Fruit fly (Drosophila melanogaster) whole organism, embryonic: ENCODE results near the gene Jhbp1.

Experiments
- Atf-2 ChIP-seq: fragments of 200-800 bp; sonication (Bioruptor generic); optimal IDR thresholded peaks from 2 replicates; lab custom pipeline; 2016; ENCODE audit warnings: missing biosample characterization, missing genetic modification characterization
- Bgb ChIP-seq: fragments of 200-800 bp; sonication (Bioruptor generic); IDR thresholded peaks from 2 replicates; pipeline ENCODE4 v1.3.6; 2022; ENCODE audit warnings: missing biosample characterization, missing genetic modification characterization; ENCODE audit not compliant: partially characterized antibody
- BtbVII ChIP-seq: fragments of 200-800 bp; sonication (Bioruptor generic); optimal IDR thresholded peaks from 3 replicates; lab custom pipeline; 2017; ENCODE audit warnings: missing biosample characterization, mild to moderate bottlenecking, missing genetic modification characterization
- CG10274 ChIP-seq: fragments of 200-800 bp; sonication (Bioruptor generic); optimal IDR thresholded peaks from 3 replicates; lab custom pipeline; 2017; ENCODE audit warnings: missing biosample characterization, mild to moderate bottlenecking, missing genetic modification characterization
- CG12219 ChIP-seq: fragments of 200-800 bp; sonication (Bioruptor generic); optimal IDR thresholded peaks from 3 replicates; lab custom pipeline; 2018; ENCODE audit warnings: missing biosample characterization, mild to moderate bottlenecking, missing genetic modification characterization
- CG12769 ChIP-seq: fragments of 200-800 bp; sonication (Bioruptor generic); optimal IDR thresholded peaks from 2 replicates; lab custom pipeline; 2019; ENCODE audit warnings: missing biosample characterization, mild to moderate bottlenecking, missing genetic modification characterization, moderate library complexity
- CG13123 ChIP-seq: fragments of 200-800 bp; sonication (Bioruptor generic); optimal IDR thresholded peaks from 2 replicates; lab custom pipeline; 2016; ENCODE audit warnings: missing biosample characterization, missing genetic modification characterization
- CG13424 ChIP-seq: fragments of 200-800 bp; sonication (Bioruptor generic); optimal IDR thresholded peaks from 2 replicates; lab custom pipeline; 2019; ENCODE audit warnings: missing biosample characterization, mild to moderate bottlenecking, missing genetic modification characterization, moderate library complexity
- CG16813 ChIP-seq: fragments of 200-800 bp; sonication (Bioruptor generic); IDR thresholded peaks from 3 replicates; pipeline ENCODE4 v1.3.6; 2022; ENCODE audit warnings: missing biosample characterization, missing genetic modification characterization; ENCODE audit not compliant: partially characterized antibody
- CG17385 ChIP-seq: fragments of 200-800 bp; sonication (Bioruptor generic); optimal IDR thresholded peaks from 3 replicates; lab custom pipeline; 2018; ENCODE audit warnings: missing biosample characterization, mild to moderate bottlenecking, missing genetic modification characterization
- CG2202 ChIP-seq: fragments of 200-800 bp; sonication (Bioruptor generic); optimal IDR thresholded peaks from 2 replicates; lab custom pipeline; 2018; ENCODE audit warnings: missing biosample characterization, mild to moderate bottlenecking, missing genetic modification characterization
- CG32772 ChIP-seq: fragments of 200-800 bp; sonication (Bioruptor generic); IDR thresholded peaks from 2 replicates; pipeline ENCODE4 v1.3.6; 2022; ENCODE audit warnings: missing biosample characterization, missing genetic modification characterization
- CG4282 ChIP-seq: fragments of 200-800 bp; sonication (Bioruptor generic); optimal IDR thresholded peaks from 2 replicates; lab custom pipeline; 2016; ENCODE audit warnings: missing biosample characterization, missing genetic modification characterization
- CG4424 ChIP-seq: fragments of 200-800 bp; sonication (Bioruptor generic); optimal IDR thresholded peaks from 3 replicates; lab custom pipeline; 2016; ENCODE audit warnings: missing biosample characterization, missing genetic modification characterization
- CG4730 ChIP-seq: fragments of 200-800 bp; sonication (Bioruptor generic); IDR thresholded peaks from 2 replicates; pipeline ENCODE4 v1.3.6; 2022; ENCODE audit warnings: missing biosample characterization, missing genetic modification characterization
- CG4854 ChIP-seq: fragments of 200-800 bp; sonication (Bioruptor generic); optimal IDR thresholded peaks from 2 replicates; lab custom pipeline; 2016; ENCODE audit warnings: missing biosample characterization, missing genetic modification characterization, inconsistent platforms
- CG6689 ChIP-seq: fragments of 200-800 bp; sonication (Bioruptor generic); IDR thresholded peaks from 2 replicates; pipeline ENCODE4 v1.3.6; 2022; ENCODE audit warnings: missing biosample characterization, missing genetic modification characterization
- CG6854 ChIP-seq: fragments of 200-800 bp; sonication (Bioruptor generic); optimal IDR thresholded peaks from 3 replicates; lab custom pipeline; 2017; ENCODE audit warnings: missing biosample characterization, mild to moderate bottlenecking, missing genetic modification characterization
- CG7786 ChIP-seq: fragments of 200-800 bp; sonication (Bioruptor generic); optimal IDR thresholded peaks from 2 replicates; lab custom pipeline; 2016; ENCODE audit warnings: missing biosample characterization, missing genetic modification characterization
- CG8089 ChIP-seq: fragments of 200-800 bp; sonication (Bioruptor generic); optimal IDR thresholded peaks from 3 replicates; lab custom pipeline; 2016; ENCODE audit warnings: missing biosample characterization, missing genetic modification characterization
- CG8388 ChIP-seq: fragments of 200-800 bp; sonication (Bioruptor generic); optimal IDR thresholded peaks from 2 replicates; lab custom pipeline; 2019; ENCODE audit warnings: missing biosample characterization, mild to moderate bottlenecking, missing genetic modification characterization, moderate library complexity
- CG8765 ChIP-seq: fragments of 200-800 bp; sonication (Bioruptor generic); IDR thresholded peaks from 2 replicates; pipeline ENCODE4 v1.3.6; 2022; ENCODE audit warnings: missing biosample characterization, missing genetic modification characterization
- CG8924 ChIP-seq: fragments of 200-800 bp; optimal IDR thresholded peaks from 3 replicates; lab custom pipeline; 2019; ENCODE audit warnings: missing biosample characterization, mild to moderate bottlenecking, missing genetic modification characterization, moderate library complexity
- CG9727 ChIP-seq: fragments of 200-800 bp; sonication (Bioruptor generic); optimal IDR thresholded peaks from 3 replicates; lab custom pipeline; 2017; ENCODE audit warnings: missing biosample characterization, mild to moderate bottlenecking, missing genetic modification characterization
- Dip3 ChIP-seq: fragments of 200-800 bp; sonication (Bioruptor generic); optimal IDR thresholded peaks from 3 replicates; lab custom pipeline; 2016; ENCODE audit warnings: missing biosample characterization, missing genetic modification characterization
- Dll ChIP-seq: fragments of 200-800 bp; sonication (Bioruptor generic); IDR thresholded peaks from 4 replicates; pipeline ENCODE4 v1.3.6; 2022; ENCODE audit warnings: missing biosample characterization, missing genetic modification characterization; ENCODE audit not compliant: partially characterized antibody
- E2f1 ChIP-seq: fragments of 200-800 bp; sonication (Bioruptor generic); IDR thresholded peaks from 2 replicates; pipeline ENCODE4 v1.3.6; 2022; ENCODE audit warnings: missing biosample characterization, missing genetic modification characterization
- Fer2 ChIP-seq: fragments of 200-800 bp; sonication (Bioruptor generic); optimal IDR thresholded peaks from 2 replicates; lab custom pipeline; 2018; ENCODE audit warnings: missing biosample characterization, mild to moderate bottlenecking, missing genetic modification characterization, moderate library complexity
- Fer3 ChIP-seq: fragments of 200-800 bp; sonication (Bioruptor generic); optimal IDR thresholded peaks from 2 replicates; lab custom pipeline; 2018; ENCODE audit warnings: missing biosample characterization, mild to moderate bottlenecking, missing genetic modification characterization, moderate library complexity
- HLHmδ ChIP-seq: fragments of 200-800 bp; sonication (Bioruptor generic); optimal IDR thresholded peaks from 2 replicates; lab custom pipeline; 2018; ENCODE audit warnings: missing biosample characterization, mild to moderate bottlenecking, missing genetic modification characterization, moderate library complexity
- Med ChIP-seq: fragments of 200-800 bp; sonication (Bioruptor generic); peaks from one replicate; lab custom pipeline; 2016; ENCODE audit warnings: missing biosample characterization, missing genetic modification characterization, mild to moderate bottlenecking, inconsistent platforms, moderate library complexity
- Nf-YC ChIP-seq: fragments of 200-800 bp; optimal IDR thresholded peaks from 3 replicates; lab custom pipeline; 2019; ENCODE audit warnings: missing biosample characterization, mild to moderate bottlenecking, missing genetic modification characterization, moderate library complexity
- Sin3A ChIP-seq: fragments of >200 bp; optimal IDR thresholded peaks from 2 replicates; lab custom pipeline; 2018
- Ssrp ChIP-seq: fragments of 200-800 bp; sonication (Bioruptor generic); optimal IDR thresholded peaks from 2 replicates; lab custom pipeline; 2018; ENCODE audit warnings: missing biosample characterization, mild to moderate bottlenecking, missing genetic modification characterization, moderate library complexity
- Xbp1 ChIP-seq: fragments of 200-800 bp; sonication (Bioruptor generic); optimal IDR thresholded peaks from 3 replicates; lab custom pipeline; 2016; ENCODE audit warnings: missing biosample characterization, mild to moderate bottlenecking, missing genetic modification characterization
- Xrp1 ChIP-seq: fragments of 200-800 bp; sonication (Bioruptor generic); IDR thresholded peaks from 2 replicates; pipeline ENCODE4 v1.3.6; 2022; ENCODE audit warnings: missing biosample characterization, missing genetic modification characterization
- ci ChIP-seq: fragments of 200-800 bp; sonication (Bioruptor generic); IDR thresholded peaks from 3 replicates; pipeline ENCODE4 v1.3.6; 2022; ENCODE audit warnings: missing biosample characterization, missing genetic modification characterization
- crp ChIP-seq, 2 experiments: fragments of 200-800 bp; sonication (Bioruptor generic); optimal IDR thresholded peaks; 2 replicates in 1 of 2; 3 replicates in 1 of 2; lab custom pipeline; 2017; ENCODE audit warnings: missing biosample characterization in 2 of 2, missing genetic modification characterization in 2 of 2, mild to moderate bottlenecking in 1 of 2, moderate library complexity in 1 of 2
- fu2 ChIP-seq: fragments of 200-800 bp; sonication (Bioruptor generic); optimal IDR thresholded peaks from 2 replicates; lab custom pipeline; 2016; ENCODE audit warnings: missing biosample characterization, missing genetic modification characterization
- gcm2 ChIP-seq: fragments of 200-800 bp; sonication (Bioruptor generic); optimal IDR thresholded peaks from 2 replicates; lab custom pipeline; 2016; ENCODE audit warnings: missing biosample characterization, missing genetic modification characterization
- kah ChIP-seq: fragments of 200-800 bp; sonication (Bioruptor generic); optimal IDR thresholded peaks from 2 replicates; lab custom pipeline; 2018; ENCODE audit warnings: missing biosample characterization, mild to moderate bottlenecking, missing genetic modification characterization
- kay ChIP-seq: fragments of 200-800 bp; sonication (Bioruptor generic); optimal IDR thresholded peaks from 2 replicates; lab custom pipeline; 2016; ENCODE audit warnings: missing biosample characterization, missing genetic modification characterization
- pho ChIP-seq: fragments of 200-800 bp; sonication (Bioruptor generic); optimal IDR thresholded peaks from 2 replicates; lab custom pipeline; 2016; ENCODE audit warnings: missing biosample characterization, missing genetic modification characterization
- row ChIP-seq: fragments of 200-800 bp; sonication (Bioruptor generic); IDR thresholded peaks from 3 replicates; pipeline ENCODE4 v1.3.6; 2022; ENCODE audit warnings: missing biosample characterization, missing genetic modification characterization
- sisA ChIP-seq: fragments of 200-800 bp; sonication (Bioruptor generic); IDR thresholded peaks from 2 replicates; pipeline ENCODE4 v1.3.6; 2022; ENCODE audit warnings: missing biosample characterization, missing genetic modification characterization
- slou ChIP-seq: fragments of 200-800 bp; sonication (Bioruptor generic); optimal IDR thresholded peaks from 3 replicates; lab custom pipeline; 2016; ENCODE audit warnings: missing biosample characterization, missing genetic modification characterization
- tio ChIP-seq: fragments of 200-800 bp; sonication (Bioruptor generic); optimal IDR thresholded peaks from 2 replicates; lab custom pipeline; 2017; ENCODE audit warnings: missing biosample characterization, missing genetic modification characterization, inconsistent platforms
- ttk ChIP-seq: fragments of 200-800 bp; sonication (Bioruptor generic); IDR thresholded peaks from 2 replicates; pipeline ENCODE4 v2.1.2; 2022; ENCODE audit warnings: missing biosample characterization, missing genetic modification characterization
- zen ChIP-seq: fragments of 200-800 bp; sonication (Bioruptor generic); optimal IDR thresholded peaks from 3 replicates; lab custom pipeline; 2018; ENCODE audit warnings: missing biosample characterization, mild to moderate bottlenecking, missing genetic modification characterization, moderate library complexity
- zen2 ChIP-seq: fragments of 200-800 bp; sonication (Bioruptor generic); IDR thresholded peaks from 3 replicates; pipeline ENCODE4 v1.3.6; 2022; ENCODE audit warnings: missing biosample characterization, missing genetic modification characterization; ENCODE audit not compliant: partially characterized antibody
- zfh1 ChIP-seq: fragments of 200-800 bp; sonication (Bioruptor generic); IDR thresholded peaks from 3 replicates; pipeline ENCODE4 v1.3.6; 2022; ENCODE audit warnings: missing biosample characterization, missing genetic modification characterization

The Jhbp1 gene

DNA sequence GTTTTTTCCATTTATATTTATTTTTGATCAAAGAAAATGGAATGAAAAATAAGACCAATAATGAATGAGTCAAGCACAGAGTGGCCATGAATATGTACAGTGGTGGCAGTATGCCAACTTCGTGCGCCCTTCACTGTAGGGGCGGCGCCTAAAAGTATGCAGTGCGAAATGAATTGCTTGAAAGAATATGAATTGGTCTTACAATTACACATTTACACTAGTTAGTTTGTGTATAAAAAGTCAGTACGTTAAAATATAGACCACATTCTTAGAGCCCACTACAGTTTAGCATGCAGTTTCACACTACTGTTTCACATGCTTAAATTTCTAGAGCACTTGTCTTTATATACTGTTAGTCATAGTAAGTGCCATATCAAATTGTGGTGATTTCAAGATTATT lies 2.6 kb upstream of the Jhbp1 start (continued):
- no peak for TF ChIP-seq CG8388
- no peak for TF ChIP-seq CG12769 (tag; lab: Kevin White, UChicago)
- TF ChIP-seq CG17385 (GFP tag; lab: Kevin White, UChicago) = no peak
- peak; percentile 96 for TF ChIP-seq kay (GFP tag; lab: Kevin White, UChicago)
- TF ChIP-seq CG8089 (GFP tag; lab: Kevin White, UChicago) = no peak
- TF ChIP-seq Xrp1 (GFP tag; lab: Robert Waterston, UW) = no peak
- peak; percentile 38 for TF ChIP-seq CG16813 (GFP tag; lab: Robert Waterston, UW)
- 0 out of 2 replicates have a peak, but pooled peaks have one; percentile 6 for TF ChIP-seq sisA (GFP tag; lab: Robert Waterston, UW)
- TF ChIP-seq CG4424 (GFP tag; lab: Kevin White, UChicago) = peak; percentile 32
- no peak for TF ChIP-seq CG6689 (GFP tag; lab: Robert Waterston, UW)
- TF ChIP-seq HLHmδ (GFP tag; lab: Kevin White, UChicago) = no peak
- no peak for TF ChIP-seq CG13123 (GFP tag; lab: Kevin White, UChicago)
- TF ChIP-seq CG9727 (GFP tag; lab: Kevin White, UChicago) = no peak
- no peak for TF ChIP-seq zen2 (GFP tag; lab: Robert Waterston, UW)
- peak; percentile 12 for TF ChIP-seq pho (GFP tag; lab: Kevin White, UChicago)
- TF ChIP-seq Dip3 (GFP tag; lab: Kevin White, UChicago) = no peak
- no peak for TF ChIP-seq ttk (GFP tag; lab: Robert Waterston, UW)
- TF ChIP-seq Med (GFP tag; lab: Kevin White, UChicago) = peak; percentile 84
- no peak for TF ChIP-seq CG7786 (GFP tag; lab: Kevin White, UChicago)
- no peak for TF ChIP-seq Atf-2 (GFP tag; lab: Kevin White, UChicago)
- no peak for TF ChIP-seq E2f1
- peak; percentile 60 for TF ChIP-seq Bgb (GFP tag; lab: Robert Waterston, UW)
- no peak for TF ChIP-seq zfh1 (GFP tag; lab: Robert Waterston, UW)
- no peak for TF ChIP-seq CG6854 (GFP tag; lab: Kevin White, UChicago)
- no peak for TF ChIP-seq fu2
- TF ChIP-seq CG10274 (GFP tag; lab: Kevin White, UChicago) = no peak
- no peak for TF ChIP-seq ci (GFP tag; lab: Robert Waterston, UW)
- no peak for TF ChIP-seq CG2202
- TF ChIP-seq CG4282 = no peak
- TF ChIP-seq Sin3A (lab: Kevin White, UChicago) = no peak
- no peak for TF ChIP-seq kah
- TF ChIP-seq gcm2 = no peak
- TF ChIP-seq CG8924 (tag; lab: Kevin White, UChicago) = no peak
- TF ChIP-seq CG32772 = no peak
- TF ChIP-seq slou = no peak
- TF ChIP-seq crp (GFP tag; optimal IDR thresholded peaks at IDR 0.05; lab: Kevin White, UChicago) = no peak
- TF ChIP-seq Fer3 (tag; lab: Kevin White, UChicago) = no peak
- no peak for TF ChIP-seq Fer2 (tag; lab: Kevin White, UChicago)
- TF ChIP-seq CG8765 = no peak
- no peak for TF ChIP-seq Nf-YC
- peak; percentile 31 for TF ChIP-seq Xbp1
- no peak for TF ChIP-seq CG12219 (GFP tag; lab: Kevin White, UChicago)
- TF ChIP-seq zen = peak; percentile 57
- TF ChIP-seq Ssrp (tag; lab: Kevin White, UChicago) = no peak
- TF ChIP-seq tio (GFP tag; lab: Kevin White, UChicago) = no peak
- no peak for TF ChIP-seq CG4854 (GFP tag; lab: Kevin White, UChicago)
- TF ChIP-seq BtbVII (GFP tag; lab: Kevin White, UChicago) = no peak
- TF ChIP-seq Dll = no peak
- no peak for TF ChIP-seq row (GFP tag; lab: Robert Waterston, UW)
- no peak for TF ChIP-seq CG13424 (tag; lab: Kevin White, UChicago)
- TF ChIP-seq CG4730 (GFP tag; lab: Robert Waterston, UW) = no peak
